2 fruit fly cellular contexts compared by ENCODE assay signal in genomic region chr2L:11502698-11503097, dm6.
TF ChIP-seq lines count a peak whose summit lies in the region.

No protein-coding gene starts in this region.

- no peak for TF ChIP-seq CTCF in whole organism, embryonic (GFP tag; optimal IDR thresholded peaks at IDR 0.05; lab: Kevin White, UChicago)

TF ChIP-seq in whole organism, embryonic, 481 proteins besides CTCF, POLR2A, EP300 and RAD21:
- peak; percentile 98 for TF ChIP-seq Blimp-1 (GFP tag; optimal IDR thresholded peaks at IDR 0.05; lab: Kevin White, UChicago)
- no peak for TF ChIP-seq ash1 (GFP tag; optimal IDR thresholded peaks at IDR 0.05; lab: Kevin White, UChicago)
- no peak for TF ChIP-seq rib (GFP tag; IDR thresholded peaks at IDR 0.05; lab: Robert Waterston, UW)
- peak; percentile 21; the same call in 1 of the 2 replicates for TF ChIP-seq vvl (GFP tag; IDR thresholded peaks at IDR 0.05; lab: Robert Waterston, UW)
- TF ChIP-seq jumu (GFP tag; optimal IDR thresholded peaks at IDR 0.05; lab: Kevin White, UChicago), result no peak
- TF ChIP-seq CG1024 (GFP tag; IDR thresholded peaks at IDR 0.05; lab: Robert Waterston, UW), result no peak
- TF ChIP-seq CG7928 (GFP tag; optimal IDR thresholded peaks at IDR 0.05; lab: Kevin White, UChicago), result no peak
- peak; percentile 36 for TF ChIP-seq gsb-n (tag; optimal IDR thresholded peaks at IDR 0.05; lab: Kevin White, UChicago)
- TF ChIP-seq kni (GFP tag; optimal IDR thresholded peaks at IDR 0.05; lab: Kevin White, UChicago), result peak; percentile 51

TF ChIP-seq in whole organism, prepupa, 60 proteins besides CTCF, POLR2A, EP300 and RAD21:
- TF ChIP-seq Blimp-1 (GFP tag; optimal IDR thresholded peaks at IDR 0.05; lab: Kevin White, UChicago) (peak; percentile 48), esn (GFP tag; optimal IDR thresholded peaks at IDR 0.05; lab: Kevin White, UChicago) (no peak)

Comparison
In these comparisons a context has a peak if more than half of its experiments do, and no peak if none do; other contexts are left out.
1. Of the 7 proteins assayed by ChIP-seq in both whole organism, embryonic and whole organism, prepupa: peak only in whole organism, embryonic: none; only in whole organism, prepupa: none; in both: Blimp-1; in neither: 6.